Worm (Caenorhabditis elegans): ENCODE data around the gene clx-1.

clx-1 gene

ce11 chrIV:7724912-7725311, 9.5 kb upstream of the clx-1 start:
- TF ChIP-seq unc-62 (GFP tag; optimal IDR thresholded peaks at IDR 0.05 in 1 of 2) (peak in 1 of 2 experiments; percentile 14), unc-62 (tag; optimal IDR thresholded peaks at IDR 0.05) (no peak), nhr-42 (GFP tag; IDR thresholded peaks at IDR 0.05) (no peak), aha-1 (tag) (peak; percentile 69), tag-97 (GFP tag; IDR thresholded peaks at IDR 0.05) (no peak)

- TF ChIP-seq hmg-1.1 (GFP tag; IDR thresholded peaks at IDR 0.05) (no peak), dve-1 (tag; optimal IDR thresholded peaks at IDR 0.05; ENCODE audit: insufficient read depth) (peak; percentile 40), F37D6.2 (tag; optimal IDR thresholded peaks at IDR 0.05) (no peak), Y5F2A.4 (GFP tag; optimal IDR thresholded peaks at IDR 0.05) (no peak), pqm-1 (tag; optimal IDR thresholded peaks at IDR 0.05) (peak; percentile 68)
These were observed 8.1 kb upstream of the clx-1 start, which contains the start of gene C50F7.5 for ce11 chrIV:7726325-7726724. Gene C50F7.5, plus strand, starts transcription at chrIV:7726719.

- peak; percentile 95 for TF ChIP-seq set-16 (GFP tag; IDR thresholded peaks at IDR 0.05)
- no peak for TF ChIP-seq F26F4.8 (GFP tag; conservative IDR thresholded peaks at IDR 0.05)
- no peak for TF ChIP-seq mes-2 (tag; optimal IDR thresholded peaks at IDR 0.05; ENCODE audit: poor library complexity, severe bottlenecking)
- TF ChIP-seq saeg-2 (GFP tag; IDR thresholded peaks at IDR 0.05) = 0 out of 2 replicates have a peak, but pooled peaks have one; percentile 22
- TF ChIP-seq aha-1 (tag) = peak; percentile 87
- no peak for TF ChIP-seq ces-1 (GFP tag; optimal IDR thresholded peaks at IDR 0.05)
- 0 out of 2 replicates have a peak, but pooled peaks have one; percentile 21 for TF ChIP-seq Y48G9A.11 (GFP tag; IDR thresholded peaks at IDR 0.05)
These were observed 7.2 kb upstream of the clx-1 start for ce11 chrIV:7727258-7727657.

ce11 chrIV:7728402-7728963, 6.0 kb upstream of the clx-1 start, which contains the start of gene sucg-1:
Gene sucg-1, plus strand, starts transcription at chrIV:7728913.
- TF ChIP-seq T20F7.1 (GFP tag; optimal IDR thresholded peaks at IDR 0.05) (peak; percentile 82), madf-9 (GFP tag; conservative IDR thresholded peaks at IDR 0.05) (no peak)

ce11 chrIV:7731960-7732359, 2.5 kb upstream of the clx-1 start, which contains the start of the genes C50F7.9 and C50F7.3:
Gene C50F7.9, minus strand, starts transcription at chrIV:7732060.
Gene C50F7.3, plus strand, starts transcription at chrIV:7732329.
- no peak for TF ChIP-seq Y5F2A.4 (GFP tag; optimal IDR thresholded peaks at IDR 0.05)
- TF ChIP-seq ceh-62 (tag; optimal IDR thresholded peaks at IDR 0.05) = no peak
- no peak for TF ChIP-seq sdz-12 (GFP tag; optimal IDR thresholded peaks at IDR 0.05)
- no peak for TF ChIP-seq madf-5 (GFP tag; IDR thresholded peaks at IDR 0.05)
- TF ChIP-seq F10B5.3 (tag; optimal IDR thresholded peaks at IDR 0.05) = no peak
- no peak for TF ChIP-seq hlh-11 (tag; optimal IDR thresholded peaks at IDR 0.05)
- TF ChIP-seq pqm-1 (tag; optimal IDR thresholded peaks at IDR 0.05) = no peak
- no peak for TF ChIP-seq nhr-77 (tag; optimal IDR thresholded peaks at IDR 0.05)
- TF ChIP-seq F37D6.2 (tag; optimal IDR thresholded peaks at IDR 0.05) = no peak

DNA sequence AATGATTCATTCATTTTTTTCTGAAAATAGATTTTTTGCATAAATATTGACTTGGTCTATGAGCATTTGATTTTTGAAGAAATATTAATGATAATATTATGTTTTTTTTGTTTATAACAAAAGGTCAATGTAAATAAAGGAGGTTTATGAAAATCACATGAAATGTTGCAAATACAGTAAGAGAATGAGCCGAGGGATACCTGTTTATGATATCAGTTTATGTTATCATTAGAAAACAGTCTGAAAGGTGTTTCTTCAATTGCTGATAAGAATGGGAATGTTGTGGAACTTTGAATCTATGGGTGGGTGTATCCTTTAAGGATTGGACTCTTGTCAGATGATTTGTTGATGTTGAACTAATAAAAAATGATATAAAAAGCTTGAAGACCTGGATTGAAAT, 275 bp upstream of the clx-1 start:
- TF ChIP-seq madf-5 (GFP tag; IDR thresholded peaks at IDR 0.05) = no peak
- no peak for TF ChIP-seq daf-16 (GFP tag; optimal IDR thresholded peaks at IDR 0.05)
- TF ChIP-seq daf-16 (tag; optimal IDR thresholded peaks at IDR 0.05) = peak; percentile 93

ce11 chrIV:7736616-7737015, 2.2 kb downstream of the clx-1 start:
- no peak for TF ChIP-seq dpl-1 (GFP tag; optimal IDR thresholded peaks at IDR 0.05)
- TF ChIP-seq set-16 (GFP tag; IDR thresholded peaks at IDR 0.05) = no peak
- no peak for TF ChIP-seq lin-13 (GFP tag; optimal IDR thresholded peaks at IDR 0.05)

Data from whole organism, L4 larva.